Fruit fly (Drosophila melanogaster) whole organism, embryonic: ENCODE measurements around the gene Pka-C2.

Experiments used
- Atf6 ChIP-seq: fragments of 200-800 bp; sonication (Bioruptor generic); IDR thresholded peaks from 2 replicates; pipeline ENCODE4 v1.3.6; 2022; ENCODE audit warnings: missing biosample characterization, missing genetic modification characterization
- Awh ChIP-seq: fragments of 200-800 bp; sonication (Bioruptor generic); IDR thresholded peaks from 2 replicates; pipeline ENCODE4, ENCODE4 v1.3.6; 2022; ENCODE audit warnings: missing biosample characterization, missing genetic modification characterization
- BtbVII ChIP-seq: fragments of 200-800 bp; sonication (Bioruptor generic); optimal IDR thresholded peaks from 3 replicates; lab custom pipeline; 2017; ENCODE audit warnings: missing biosample characterization, mild to moderate bottlenecking, missing genetic modification characterization
- CG10267 ChIP-seq: fragments of 200-800 bp; sonication (Bioruptor generic); optimal IDR thresholded peaks from 2 replicates; lab custom pipeline; 2018; ENCODE audit warnings: missing biosample characterization, mild to moderate bottlenecking, missing genetic modification characterization, moderate library complexity
- CG10431 ChIP-seq: fragments of 200-800 bp; sonication (Bioruptor generic); optimal IDR thresholded peaks from 3 replicates; lab custom pipeline; 2018; ENCODE audit warnings: missing biosample characterization, mild to moderate bottlenecking, missing genetic modification characterization
- CG10979 ChIP-seq: fragments of 200-800 bp; sonication (Bioruptor generic); optimal IDR thresholded peaks from 2 replicates; lab custom pipeline; 2018; ENCODE audit warnings: missing biosample characterization, mild to moderate bottlenecking, missing genetic modification characterization, moderate library complexity
- CG13424 ChIP-seq: fragments of 200-800 bp; sonication (Bioruptor generic); optimal IDR thresholded peaks from 2 replicates; lab custom pipeline; 2019; ENCODE audit warnings: missing biosample characterization, mild to moderate bottlenecking, missing genetic modification characterization, moderate library complexity
- CG15073 ChIP-seq: fragments of 200-800 bp; sonication (Bioruptor generic); optimal IDR thresholded peaks from 2 replicates; lab custom pipeline; 2016; ENCODE audit warnings: missing biosample characterization, missing genetic modification characterization
- CG15696 ChIP-seq: fragments of 200-800 bp; sonication (Bioruptor generic); optimal IDR thresholded peaks from 2 replicates; lab custom pipeline; 2019; ENCODE audit warnings: missing biosample characterization, mild to moderate bottlenecking, missing genetic modification characterization, moderate library complexity
- CG1602 ChIP-seq: fragments of 200-800 bp; sonication (Bioruptor generic); optimal IDR thresholded peaks from 3 replicates; lab custom pipeline; 2016; ENCODE audit warnings: missing biosample characterization, missing genetic modification characterization
- CG17328 ChIP-seq: fragments of 200-800 bp; sonication (Bioruptor generic); IDR thresholded peaks from 2 replicates; pipeline ENCODE4 v1.3.6; 2022; ENCODE audit warnings: missing biosample characterization, missing genetic modification characterization
- CG2712 ChIP-seq: fragments of 200-800 bp; optimal IDR thresholded peaks from 3 replicates; lab custom pipeline; 2019; ENCODE audit warnings: missing biosample characterization, mild to moderate bottlenecking, missing genetic modification characterization, moderate library complexity
- CG31365 ChIP-seq: fragments of 200-800 bp; sonication (Bioruptor generic); optimal IDR thresholded peaks from 2 replicates; lab custom pipeline; 2018; ENCODE audit warnings: missing biosample characterization, mild to moderate bottlenecking, missing genetic modification characterization
- CG3838 ChIP-seq: fragments of 200-800 bp; sonication (Bioruptor generic); optimal IDR thresholded peaks from 3 replicates; lab custom pipeline; 2016; ENCODE audit warnings: missing biosample characterization, missing genetic modification characterization
- CG43689 ChIP-seq: fragments of 200-800 bp; sonication (Bioruptor generic); IDR thresholded peaks from 2 replicates; pipeline ENCODE4 v1.3.6; 2022; ENCODE audit warnings: missing biosample characterization, missing genetic modification characterization
- CG6175 ChIP-seq: fragments of 200-800 bp; sonication (Bioruptor generic); IDR thresholded peaks from 3 replicates; pipeline ENCODE4 v1.3.6; 2022; ENCODE audit warnings: missing biosample characterization, missing genetic modification characterization
- CG8281 ChIP-seq: fragments of 200-800 bp; sonication (Bioruptor generic); optimal IDR thresholded peaks from 2 replicates; lab custom pipeline; 2018; ENCODE audit warnings: missing biosample characterization, mild to moderate bottlenecking, missing genetic modification characterization, moderate library complexity
- CG8388 ChIP-seq: fragments of 200-800 bp; sonication (Bioruptor generic); optimal IDR thresholded peaks from 2 replicates; lab custom pipeline; 2019; ENCODE audit warnings: missing biosample characterization, mild to moderate bottlenecking, missing genetic modification characterization, moderate library complexity
- CG9609 ChIP-seq: fragments of 200-800 bp; sonication (Bioruptor generic); optimal IDR thresholded peaks from 3 replicates; lab custom pipeline; 2016; ENCODE audit warnings: missing biosample characterization, missing genetic modification characterization
- CG9727 ChIP-seq: fragments of 200-800 bp; sonication (Bioruptor generic); optimal IDR thresholded peaks from 3 replicates; lab custom pipeline; 2017; ENCODE audit warnings: missing biosample characterization, mild to moderate bottlenecking, missing genetic modification characterization
- Dref ChIP-seq: fragments of 200-800 bp; sonication (Bioruptor generic); IDR thresholded peaks from 2 replicates; pipeline ENCODE4 v1.3.6; 2022; ENCODE audit warnings: missing biosample characterization, missing genetic modification characterization
- Ets65A ChIP-seq: fragments of 200-800 bp; sonication (Bioruptor generic); peaks from one replicate; lab custom pipeline; 2016; ENCODE audit warnings: missing biosample characterization, missing genetic modification characterization
- Fer2 ChIP-seq: fragments of 200-800 bp; sonication (Bioruptor generic); optimal IDR thresholded peaks from 2 replicates; lab custom pipeline; 2018; ENCODE audit warnings: missing biosample characterization, mild to moderate bottlenecking, missing genetic modification characterization, moderate library complexity
- Gug ChIP-seq: fragments of 200-800 bp; sonication (Bioruptor generic); IDR thresholded peaks from 4 replicates; pipeline ENCODE4 v1.3.6; 2022; ENCODE audit warnings: missing biosample characterization, missing genetic modification characterization
- Hr51 ChIP-seq, 2 experiments: fragments of 200-800 bp; sonication (Bioruptor generic); optimal IDR thresholded peaks; 2 replicates in 1 of 2; 3 replicates in 1 of 2; lab custom pipeline; 2016 to 2018; ENCODE audit warnings: missing biosample characterization in 2 of 2, missing genetic modification characterization in 2 of 2, mild to moderate bottlenecking in 1 of 2, moderate library complexity in 1 of 2
- MBD-R2 ChIP-seq: fragments of 200-800 bp; sonication (Bioruptor generic); IDR thresholded peaks from 2 replicates; pipeline ENCODE4 v1.3.6; 2022; ENCODE audit warnings: missing biosample characterization, missing genetic modification characterization
- Mes4 ChIP-seq: fragments of 200-800 bp; sonication (Bioruptor generic); optimal IDR thresholded peaks from 2 replicates; lab custom pipeline; 2016; ENCODE audit warnings: missing biosample characterization, missing genetic modification characterization
- Nf-YA ChIP-seq: fragments of 200-800 bp; sonication (Bioruptor generic); IDR thresholded peaks from 2 replicates; pipeline ENCODE4 v1.3.6; 2022; ENCODE audit warnings: missing biosample characterization, missing genetic modification characterization
- TFAM ChIP-seq: fragments of 200-800 bp; sonication (Bioruptor generic); optimal IDR thresholded peaks from 2 replicates; lab custom pipeline; 2017; ENCODE audit warnings: missing biosample characterization, missing genetic modification characterization, inconsistent platforms
- Taf1 ChIP-seq: fragments of 200-800 bp; sonication (Bioruptor generic); IDR thresholded peaks from 2 replicates; pipeline ENCODE4 v1.3.6; 2022; ENCODE audit warnings: missing biosample characterization, missing genetic modification characterization
- Xrp1 ChIP-seq: fragments of 200-800 bp; sonication (Bioruptor generic); IDR thresholded peaks from 2 replicates; pipeline ENCODE4 v1.3.6; 2022; ENCODE audit warnings: missing biosample characterization, missing genetic modification characterization
- amos ChIP-seq: fragments of 200-800 bp; sonication (Bioruptor generic); IDR thresholded peaks from 2 replicates; pipeline ENCODE4 v1.3.6; 2022; ENCODE audit warnings: missing biosample characterization, missing genetic modification characterization; ENCODE audit not compliant: partially characterized antibody
- ara ChIP-seq: fragments of 200-800 bp; sonication (Bioruptor generic); IDR thresholded peaks from 2 replicates; pipeline ENCODE4 v1.3.6; 2022; ENCODE audit warnings: missing biosample characterization, missing genetic modification characterization
- bcd ChIP-seq: fragments of 200-800 bp; sonication (Bioruptor generic); optimal IDR thresholded peaks from 2 replicates; lab custom pipeline; 2017; ENCODE audit warnings: missing biosample characterization, mild to moderate bottlenecking, missing genetic modification characterization
- bigmax ChIP-seq: fragments of 200-800 bp; sonication (Bioruptor generic); optimal IDR thresholded peaks from 2 replicates; lab custom pipeline; 2018; ENCODE audit warnings: missing biosample characterization, mild to moderate bottlenecking, missing genetic modification characterization
- bowl ChIP-seq: fragments of 200-800 bp; sonication (Bioruptor generic); IDR thresholded peaks from 2 replicates; pipeline ENCODE4 v1.3.6; 2022; ENCODE audit warnings: missing biosample characterization, missing genetic modification characterization
- bsh ChIP-seq, 2 experiments: fragments of 200-800 bp; sonication (Bioruptor generic); optimal IDR thresholded peaks; 2 replicates each; lab custom pipeline; 2017 to 2018; ENCODE audit warnings: mild to moderate bottlenecking in 2 of 2, missing biosample characterization in 2 of 2, missing genetic modification characterization in 2 of 2, moderate library complexity in 1 of 2
- dmrt11E ChIP-seq: fragments of 200-800 bp; sonication (Bioruptor generic); optimal IDR thresholded peaks from 3 replicates; lab custom pipeline; 2018; ENCODE audit warnings: missing biosample characterization, mild to moderate bottlenecking, missing genetic modification characterization, moderate library complexity
- gem ChIP-seq: fragments of 200-800 bp; sonication (Bioruptor generic); optimal IDR thresholded peaks from 2 replicates; lab custom pipeline; 2019; ENCODE audit warnings: missing biosample characterization, mild to moderate bottlenecking, missing genetic modification characterization, moderate library complexity
- gsb ChIP-seq: fragments of 200-800 bp; sonication (Bioruptor generic); IDR thresholded peaks from 2 replicates; pipeline ENCODE4 v1.3.6; 2022; ENCODE audit warnings: missing biosample characterization, missing genetic modification characterization
- insv ChIP-seq, 2 experiments: fragments of 200-800 bp; sonication (Bioruptor generic); optimal IDR thresholded peaks; 3 replicates each; lab custom pipeline; 2016 to 2018; ENCODE audit warnings: missing biosample characterization in 2 of 2, missing genetic modification characterization in 2 of 2
- kah ChIP-seq: fragments of 200-800 bp; sonication (Bioruptor generic); optimal IDR thresholded peaks from 2 replicates; lab custom pipeline; 2018; ENCODE audit warnings: missing biosample characterization, mild to moderate bottlenecking, missing genetic modification characterization
- lmd ChIP-seq: fragments of 200-800 bp; sonication (Bioruptor generic); IDR thresholded peaks from 2 replicates; pipeline ENCODE4 v1.3.6; 2022; ENCODE audit warnings: missing biosample characterization, missing genetic modification characterization
- nmo ChIP-seq: fragments of 200-800 bp; sonication (Bioruptor generic); optimal IDR thresholded peaks from 2 replicates; lab custom pipeline; 2018; ENCODE audit warnings: missing biosample characterization, mild to moderate bottlenecking, missing genetic modification characterization, moderate library complexity
- sens ChIP-seq: fragments of 200-800 bp; sonication (Bioruptor generic); peaks from one replicate; lab custom pipeline; 2016; ENCODE audit warnings: missing biosample characterization, missing genetic modification characterization
- seq ChIP-seq: fragments of 200-800 bp; sonication (Bioruptor generic); IDR thresholded peaks from 2 replicates; pipeline ENCODE4 v1.3.6; 2022; ENCODE audit warnings: missing biosample characterization, missing genetic modification characterization
- so ChIP-seq: fragments of 200-800 bp; sonication (Bioruptor generic); IDR thresholded peaks from 3 replicates; pipeline ENCODE4 v1.3.6; 2022; ENCODE audit warnings: missing biosample characterization, missing genetic modification characterization
- stc ChIP-seq: fragments of 200-800 bp; sonication (Bioruptor generic); IDR thresholded peaks from 2 replicates; pipeline ENCODE4 v1.3.6; 2022; ENCODE audit warnings: missing biosample characterization, missing genetic modification characterization
- sug ChIP-seq: fragments of 200-800 bp; optimal IDR thresholded peaks from 2 replicates; lab custom pipeline; 2019; ENCODE audit warnings: missing biosample characterization, mild to moderate bottlenecking, missing genetic modification characterization, moderate library complexity
- tx ChIP-seq: fragments of 200-800 bp; sonication (Bioruptor generic); optimal IDR thresholded peaks from 2 replicates; lab custom pipeline; 2016; ENCODE audit warnings: missing biosample characterization, missing genetic modification characterization
- vnd ChIP-seq: fragments of 200-800 bp; sonication (Bioruptor generic); IDR thresholded peaks from 3 replicates; pipeline ENCODE4 v1.3.6; 2022; ENCODE audit warnings: missing biosample characterization, missing genetic modification characterization; ENCODE audit not compliant: partially characterized antibody

The Pka-C2 gene

DNA sequence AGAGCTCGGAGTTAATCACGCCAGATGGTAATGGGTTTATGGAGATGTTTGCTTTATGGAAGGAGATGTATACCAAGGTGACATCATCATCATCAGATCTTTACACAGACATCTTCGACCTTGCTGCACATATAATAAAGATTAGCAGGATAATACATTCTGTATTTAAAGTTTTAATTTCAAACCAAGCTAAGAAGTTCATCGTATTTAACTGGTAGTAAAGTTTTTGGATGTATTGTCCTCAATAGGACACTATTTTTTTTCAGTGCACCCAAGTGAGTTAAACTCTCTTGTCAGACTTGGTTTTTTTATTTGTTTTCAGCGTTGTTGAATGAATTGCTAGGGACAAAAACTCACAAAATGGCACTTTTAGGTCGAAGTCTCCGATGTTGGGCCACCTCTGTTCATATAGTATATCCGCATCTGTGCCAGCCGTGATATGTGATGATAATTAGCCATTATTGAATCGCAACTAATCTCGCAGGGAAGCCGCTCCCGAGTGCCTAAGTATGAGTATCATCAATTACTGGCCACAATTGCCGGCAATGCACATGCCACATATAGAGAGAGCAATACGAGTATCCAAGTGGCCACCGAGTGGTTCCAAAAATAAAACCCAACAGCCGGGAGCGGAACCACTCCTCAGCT lies 24.4 kb upstream of the Pka-C2 start:
- no peak for TF ChIP-seq CG3838 (GFP tag; lab: Kevin White, UChicago)
- TF ChIP-seq CG8281 (tag; lab: Kevin White, UChicago), result no peak
- TF ChIP-seq CG2712 (tag; lab: Kevin White, UChicago), result peak; percentile 6
- TF ChIP-seq sens (GFP tag; lab: Kevin White, UChicago), result peak; percentile 58
- TF ChIP-seq Ets65A (GFP tag; lab: Kevin White, UChicago), result peak; percentile 92
- no peak for TF ChIP-seq TFAM
- TF ChIP-seq nmo, result peak; percentile 6
- TF ChIP-seq sug (tag; lab: Kevin White, UChicago), result no peak
- TF ChIP-seq gsb (GFP tag; lab: Robert Waterston, UW), result no peak
- TF ChIP-seq Xrp1 (GFP tag; lab: Robert Waterston, UW), result peak; percentile 22; the same call in 1 of the 2 replicates
- TF ChIP-seq CG10267 (tag; lab: Kevin White, UChicago), result no peak
- peak; percentile 27 for TF ChIP-seq dmrt11E
- TF ChIP-seq stc (GFP tag; lab: Robert Waterston, UW), result no peak
- no peak for TF ChIP-seq CG6175 (GFP tag; lab: Robert Waterston, UW)
- TF ChIP-seq bcd (GFP tag; lab: Kevin White, UChicago), result no peak
- no peak for TF ChIP-seq CG1602
- TF ChIP-seq vnd, result no peak
- no peak for TF ChIP-seq seq (GFP tag; lab: Robert Waterston, UW)
- TF ChIP-seq gem (tag; lab: Kevin White, UChicago), result peak; percentile 6
- TF ChIP-seq Atf6 (GFP tag; lab: Robert Waterston, UW), result no peak
- TF ChIP-seq bsh (GFP tag; optimal IDR thresholded peaks at IDR 0.05; lab: Kevin White, UChicago), result peak in 1 of 2 experiments; percentile 4
- no peak for TF ChIP-seq tx (GFP tag; lab: Kevin White, UChicago)
- TF ChIP-seq CG9609 (GFP tag; lab: Kevin White, UChicago), result no peak
- no peak for TF ChIP-seq Mes4 (GFP tag; lab: Kevin White, UChicago)
- no peak for TF ChIP-seq Dref (GFP tag; lab: Robert Waterston, UW)
- no peak for TF ChIP-seq bigmax (GFP tag; lab: Kevin White, UChicago)
- TF ChIP-seq Taf1 (GFP tag; lab: Robert Waterston, UW), result no peak
- no peak for TF ChIP-seq CG43689
- no peak for TF ChIP-seq CG13424 (tag; lab: Kevin White, UChicago)
- 0 out of 2 replicates have a peak, but pooled peaks have one; percentile 21 for TF ChIP-seq CG17328 (GFP tag; lab: Robert Waterston, UW)
- TF ChIP-seq amos (GFP tag; lab: Robert Waterston, UW), result no peak
- TF ChIP-seq ara, result no peak
- no peak for TF ChIP-seq insv (GFP tag; optimal IDR thresholded peaks at IDR 0.05; lab: Kevin White, UChicago)
- no peak for TF ChIP-seq BtbVII (GFP tag; lab: Kevin White, UChicago)
- TF ChIP-seq CG10979 (tag; lab: Kevin White, UChicago), result peak; percentile 5
- TF ChIP-seq, all 482 proteins: peak for 10

DNA sequence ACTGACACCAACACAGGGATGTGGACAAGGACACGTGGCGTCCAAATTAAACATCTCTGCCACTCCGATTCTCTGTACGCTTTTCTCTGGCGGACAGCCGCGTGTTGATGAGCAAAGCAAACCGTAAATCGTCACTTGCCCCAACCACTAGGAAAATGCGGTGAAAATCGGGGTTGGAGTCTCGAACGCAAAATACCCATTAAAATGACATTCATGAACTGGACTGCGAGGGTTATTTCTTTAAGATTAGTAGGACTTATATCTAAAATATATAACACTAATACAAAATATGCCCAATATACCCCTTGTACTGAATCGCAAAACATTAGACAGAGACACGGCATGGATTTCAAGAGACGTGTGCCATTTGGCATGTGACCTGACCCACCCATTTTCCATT lies 21.5 kb upstream of the Pka-C2 start:
- no peak for TF ChIP-seq CG15696 (tag; lab: Kevin White, UChicago)
- peak; percentile 4 for TF ChIP-seq CG8388
- TF ChIP-seq CG9727 (GFP tag; lab: Kevin White, UChicago), result peak; percentile 10
- no peak for TF ChIP-seq so (GFP tag; lab: Robert Waterston, UW)
- TF ChIP-seq Awh (GFP tag; lab: Robert Waterston, UW), result peak; percentile 44; the same call in 1 of the 2 replicates
- TF ChIP-seq CG31365, result no peak
- no peak for TF ChIP-seq CG10431 (GFP tag; lab: Kevin White, UChicago)
- TF ChIP-seq bcd (GFP tag; lab: Kevin White, UChicago), result no peak
- 0 out of 4 replicates have a peak, but pooled peaks have one; percentile 6 for TF ChIP-seq Gug (GFP tag; lab: Robert Waterston, UW)
- no peak for TF ChIP-seq bowl (GFP tag; lab: Robert Waterston, UW)
- no peak for TF ChIP-seq CG15073 (GFP tag; lab: Kevin White, UChicago)
- TF ChIP-seq kah (GFP tag; lab: Kevin White, UChicago), result no peak
- peak in 1 of 2 experiments; percentile 42 for TF ChIP-seq Hr51 (GFP tag; optimal IDR thresholded peaks at IDR 0.05; lab: Kevin White, UChicago)
- TF ChIP-seq MBD-R2 (GFP tag; lab: Robert Waterston, UW), result no peak
- no peak for TF ChIP-seq Fer2 (tag; lab: Kevin White, UChicago)
- peak; percentile 13; the same call in 1 of the 2 replicates for TF ChIP-seq lmd (GFP tag; lab: Robert Waterston, UW)
- TF ChIP-seq Nf-YA (GFP tag; lab: Robert Waterston, UW), result no peak
- no peak for TF ChIP-seq CG43689
